Fruit fly (Drosophila melanogaster): ENCODE results near the gene CG31198.

DNA sequence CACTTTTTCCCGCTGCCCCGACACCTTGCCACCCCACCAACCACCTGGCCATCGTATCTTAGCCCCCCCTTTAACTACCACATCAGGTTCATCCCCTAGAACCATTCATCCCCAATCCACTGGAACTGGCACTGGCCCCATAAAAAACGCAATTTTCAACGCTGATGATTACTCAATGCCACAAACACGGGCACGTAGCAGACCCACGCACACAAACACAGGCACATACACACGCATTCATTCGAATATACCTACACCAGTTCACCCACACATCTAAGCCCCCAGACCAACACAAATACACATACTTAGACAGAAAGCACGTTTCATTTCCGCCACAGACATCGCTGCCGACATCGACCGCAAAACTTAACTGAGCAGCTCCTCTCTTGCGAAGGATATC lies 39.6 kb downstream of the CG31198 start:
- TF ChIP-seq CG8359 (GFP tag; optimal IDR thresholded peaks at IDR 0.05; ENCODE audit: borderline replicate concordance) (no peak), odd (GFP tag; optimal IDR thresholded peaks at IDR 0.05) (no peak)

Data from whole organism, embryonic.